In the genomic region with DNA sequence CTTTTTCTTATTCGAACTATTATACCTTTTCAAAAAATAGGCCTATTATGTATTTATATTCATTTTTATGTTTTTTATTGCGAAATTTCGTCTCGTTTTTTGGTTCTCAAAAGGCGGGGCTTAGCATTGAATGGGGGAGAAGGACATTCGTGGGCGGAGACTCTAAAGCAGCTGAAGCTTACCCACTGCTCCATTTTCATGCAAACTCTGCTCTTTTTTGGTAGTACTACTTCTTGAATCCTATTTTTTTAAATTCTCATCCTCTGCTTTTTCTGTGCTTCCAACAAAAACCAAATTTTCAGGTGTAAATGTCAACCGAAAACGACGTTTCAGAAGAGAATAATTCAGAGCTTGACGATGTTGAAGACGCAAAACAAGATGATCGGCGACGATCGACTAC, we compare ENCODE assay signal across 3 worm cellular contexts.
TF ChIP-seq lines count a peak whose summit lies in the region.

A gene (plus strand): TSS at position 301 of the 400 bp plus-strand sequence.

TF ChIP-seq in whole organism, L2 larva, 48 proteins besides CTCF, POLR2A, EP300 and RAD21:
- TF ChIP-seq R02D3.7 (tag; optimal IDR thresholded peaks at IDR 0.05; lab: Kevin White, UChicago) (no peak), skn-1 (tag; optimal IDR thresholded peaks at IDR 0.05; lab: Kevin White, UChicago) (no peak), unc-39 (tag; optimal IDR thresholded peaks at IDR 0.05; lab: Kevin White, UChicago) (no peak), lin-39 (tag; optimal IDR thresholded peaks at IDR 0.05; lab: Kevin White, UChicago) (no peak), ztf-1 (GFP tag; conservative IDR thresholded peaks at IDR 0.05; lab: Robert Waterston, UW) (no peak), unc-55 (GFP tag; optimal IDR thresholded peaks at IDR 0.05; lab: Kevin White, UChicago) (peak; percentile 31), nhr-10 (tag; optimal IDR thresholded peaks at IDR 0.05; lab: Kevin White, UChicago) (no peak)

TF ChIP-seq in whole organism, L4 larva, 104 proteins besides CTCF, POLR2A, EP300 and RAD21:
- TF ChIP-seq nhr-6 (tag; optimal IDR thresholded peaks at IDR 0.05; lab: Kevin White, UChicago) (no peak), aha-1 (tag; lab: Kevin White, UChicago) (peak; percentile 23)
TF ChIP-seq in whole organism, L4 larva: peak in this region for 1.

TF ChIP-seq in whole organism, young adult, 124 proteins besides CTCF, POLR2A, EP300 and RAD21:
- TF ChIP-seq cebp-1 (GFP tag; IDR thresholded peaks at IDR 0.05; lab: Robert Waterston, UW) (no peak), cebp-1 (tag; optimal IDR thresholded peaks at IDR 0.05; lab: Kevin White, UChicago) (peak; percentile 49), unc-62 (GFP tag; optimal IDR thresholded peaks at IDR 0.05; lab: Kevin White, UChicago) (no peak)
TF ChIP-seq in whole organism, young adult: peak in this region for 1.
